Worm (Caenorhabditis elegans) whole organism, L4 larva: ENCODE results near the gene lin-2.

Experiments used
- D1046.2 ChIP-seq: fragments of 200-800 bp; sonication (Bioruptor generic); IDR thresholded peaks from 2 replicates; pipeline ENCODE4 v1.3.6; 2022; ENCODE audit warnings: missing genetic modification characterization, missing compliant biosample characterization
- F26F4.8 ChIP-seq: fragments of 200-800 bp; sonication (Bioruptor generic); conservative IDR thresholded peaks from 2 replicates; pipeline ENCODE4 v1.3.6; 2022; ENCODE audit warnings: missing genetic modification characterization, missing compliant biosample characterization
- R02D3.7 ChIP-seq: fragments of 150-350 bp; sonication (generic microtip); optimal IDR thresholded peaks from 3 replicates; lab custom pipeline; 2014; ENCODE audit warnings: missing biosample characterization, missing genetic modification characterization
- ZK337.2 ChIP-seq: fragments of 200-800 bp; sonication (Bioruptor generic); IDR thresholded peaks from 2 replicates; pipeline ENCODE4 v1.3.6; 2022; ENCODE audit warnings: missing genetic modification reagents, missing genetic modification characterization, missing compliant biosample characterization
- ZK546.5 ChIP-seq, 2 experiments: sonication (generic microtip); optimal IDR thresholded peaks; 2 replicates each; lab custom pipeline; 2017; ENCODE audit warnings: missing biosample characterization in 2 of 2, missing genetic modification characterization in 2 of 2
- aha-1 ChIP-seq: fragments of 150-350 bp; peaks from one replicate; lab custom pipeline; 2014; ENCODE audit warnings: missing biosample characterization, missing genetic modification characterization
- arid-1 ChIP-seq: fragments of 200-800 bp; sonication (Bioruptor generic); conservative IDR thresholded peaks from 2 replicates; pipeline ENCODE4 v1.3.6; 2022; ENCODE audit warnings: missing genetic modification reagents, missing genetic modification characterization, missing compliant biosample characterization
- ceh-20 ChIP-seq: fragments of 200-800 bp; sonication (Bioruptor generic); IDR thresholded peaks from 2 replicates; pipeline ENCODE4 v1.3.6; 2022; ENCODE audit warnings: missing genetic modification reagents, missing genetic modification characterization, missing compliant biosample characterization
- ceh-44 ChIP-seq: fragments of 200-800 bp; sonication (Bioruptor generic); IDR thresholded peaks from 2 replicates; pipeline ENCODE4 v1.3.6; 2022; ENCODE audit warnings: missing genetic modification reagents, missing genetic modification characterization, missing compliant biosample characterization
- ces-1 ChIP-seq: fragments of 150-350 bp; sonication (generic microtip); optimal IDR thresholded peaks from 4 replicates; lab custom pipeline; 2014; ENCODE audit warnings: missing biosample characterization, missing genetic modification reagents, missing genetic modification characterization
- ctbp-1 ChIP-seq: fragments of 200-800 bp; sonication (Bioruptor generic); IDR thresholded peaks from 2 replicates; pipeline ENCODE4 v1.3.6; 2022; ENCODE audit warnings: missing genetic modification reagents, missing genetic modification characterization, missing compliant biosample characterization
- dmd-8 ChIP-seq: fragments of 200-800 bp; sonication (Bioruptor generic); IDR thresholded peaks from 2 replicates; pipeline ENCODE4 v1.3.6; 2022; ENCODE audit warnings: missing genetic modification characterization, missing compliant biosample characterization
- dmd-9 ChIP-seq: fragments of 200-800 bp; sonication (Bioruptor generic); IDR thresholded peaks from 2 replicates; pipeline ENCODE4 v1.3.6; 2022; ENCODE audit warnings: missing genetic modification reagents, missing genetic modification characterization, missing compliant biosample characterization
- egl-27 ChIP-seq: sonication (generic microtip); optimal IDR thresholded peaks from 3 replicates; lab custom pipeline; 2017; ENCODE audit warnings: missing biosample characterization, missing genetic modification reagents, missing genetic modification characterization
- fkh-10 ChIP-seq: fragments of 150-350 bp; optimal IDR thresholded peaks from 2 replicates; lab custom pipeline; 2014; ENCODE audit warnings: missing biosample characterization, missing genetic modification reagents, missing genetic modification characterization
- hif-1 ChIP-seq, 2 experiments: sonication (generic microtip); optimal IDR thresholded peaks; 2 replicates each; lab custom pipeline; 2016 to 2017; ENCODE audit warnings: missing compliant biosample characterization in 2 of 2, missing genetic modification characterization in 2 of 2, missing genetic modification reagents in 2 of 2, missing genotype in 2 of 2, mild to moderate bottlenecking in 1 of 2
- hlh-30 ChIP-seq: sonication (generic microtip); optimal IDR thresholded peaks from 2 replicates; lab custom pipeline; 2017; ENCODE audit warnings: antibody characterized with exemption, mild to moderate bottlenecking, missing genetic modification characterization, missing compliant biosample characterization; ENCODE audit not compliant: insufficient read depth
- hmg-1.1 ChIP-seq: fragments of 200-800 bp; sonication (Bioruptor generic); IDR thresholded peaks from 2 replicates; pipeline ENCODE4 v1.3.6; 2022; ENCODE audit warnings: missing genetic modification reagents, missing genetic modification characterization, missing compliant biosample characterization
- lin-15B ChIP-seq: fragments of 150-350 bp; sonication (generic microtip); optimal IDR thresholded peaks from 3 replicates; lab custom pipeline; 2014; ENCODE audit warnings: missing biosample characterization, missing genetic modification characterization
- lin-39 ChIP-seq: fragments of 150-350 bp; optimal IDR thresholded peaks from 2 replicates; lab custom pipeline; 2014; ENCODE audit warnings: missing biosample characterization, missing genetic modification reagents, missing genetic modification characterization
- lsy-2 ChIP-seq, 2 experiments: fragments of 150-350 bp in 1 of 2; sonication (generic microtip) in 1 of 2; optimal IDR thresholded peaks; 2 replicates each; lab custom pipeline; 2014 to 2017; ENCODE audit warnings: missing biosample characterization in 2 of 2, missing genetic modification characterization in 2 of 2
- madf-9 ChIP-seq: fragments of 200-800 bp; sonication (Bioruptor generic); conservative IDR thresholded peaks from 2 replicates; pipeline ENCODE4 v1.3.6; 2022; ENCODE audit warnings: missing genetic modification reagents, missing genetic modification characterization, missing compliant biosample characterization
- mdl-1 ChIP-seq, 2 experiments: fragments of 150-350 bp in 1 of 2; sonication (generic microtip) in 1 of 2; optimal IDR thresholded peaks; 2 replicates each; lab custom pipeline; 2014 to 2017; ENCODE audit warnings: missing biosample characterization in 2 of 2, missing genetic modification characterization in 2 of 2
- mdt-29 ChIP-seq: fragments of 200-800 bp; sonication (Bioruptor generic); IDR thresholded peaks from 2 replicates; pipeline ENCODE4 v1.3.6; 2022; ENCODE audit warnings: missing genetic modification reagents, missing genetic modification characterization, missing compliant biosample characterization
- mep-1 ChIP-seq: fragments of 150-350 bp; sonication (generic microtip); optimal IDR thresholded peaks from 3 replicates; lab custom pipeline; 2014; ENCODE audit warnings: missing biosample characterization, missing genetic modification characterization
- nhr-10 ChIP-seq: fragments of 150-350 bp; optimal IDR thresholded peaks from 2 replicates; lab custom pipeline; 2014; ENCODE audit warnings: missing biosample characterization, missing genetic modification characterization
- nhr-102 ChIP-seq: sonication (generic microtip); optimal IDR thresholded peaks from 2 replicates; lab custom pipeline; 2016; ENCODE audit warnings: mild to moderate bottlenecking, missing genetic modification characterization, moderate library complexity, missing compliant biosample characterization
- nhr-11 ChIP-seq: fragments of 150-350 bp; optimal IDR thresholded peaks from 2 replicates; lab custom pipeline; 2014; ENCODE audit warnings: missing biosample characterization, missing genetic modification characterization
- nhr-25 ChIP-seq: sonication (generic microtip); optimal IDR thresholded peaks from 2 replicates; lab custom pipeline; 2017; ENCODE audit warnings: missing genetic modification characterization, mild to moderate bottlenecking, missing compliant biosample characterization, antibody characterized with exemption, moderate library complexity, borderline replicate concordance; ENCODE audit not compliant: insufficient read depth
- nhr-42 ChIP-seq: fragments of 200-800 bp; sonication (Bioruptor generic); IDR thresholded peaks from 2 replicates; pipeline ENCODE4 v1.3.6; 2022; ENCODE audit warnings: missing genetic modification characterization, missing compliant biosample characterization
- php-3 ChIP-seq: fragments of 200-800 bp; sonication (Bioruptor generic); IDR thresholded peaks from 2 replicates; pipeline ENCODE4 v1.3.6; 2022; ENCODE audit warnings: missing genetic modification reagents, missing genetic modification characterization, missing compliant biosample characterization
- pqm-1 ChIP-seq: sonication (generic microtip); optimal IDR thresholded peaks from 2 replicates; lab custom pipeline; 2017; ENCODE audit warnings: missing biosample characterization, missing genetic modification characterization
- saeg-2 ChIP-seq: fragments of 200-800 bp; sonication (Bioruptor generic); IDR thresholded peaks from 2 replicates; pipeline ENCODE4 v1.3.6; 2022; ENCODE audit warnings: missing genetic modification reagents, missing genetic modification characterization, missing compliant biosample characterization
- set-16 ChIP-seq: fragments of 200-800 bp; sonication (Bioruptor generic); IDR thresholded peaks from 2 replicates; pipeline ENCODE4 v1.3.6; 2022; ENCODE audit warnings: missing genetic modification reagents, missing genetic modification characterization, missing compliant biosample characterization
- snpc-1.2 ChIP-seq: fragments of 200-800 bp; sonication (Bioruptor generic); IDR thresholded peaks from 2 replicates; pipeline ENCODE4 v1.3.6; 2022; ENCODE audit warnings: missing genetic modification reagents, missing genetic modification characterization, missing compliant biosample characterization
- spr-3 ChIP-seq: fragments of 200-800 bp; sonication (Bioruptor generic); optimal IDR thresholded peaks from 2 replicates; lab custom pipeline; 2018; ENCODE audit warnings: mild to moderate bottlenecking, missing genetic modification characterization, missing compliant biosample characterization
- tra-1 ChIP-seq: fragments of 200-800 bp; sonication (Bioruptor generic); IDR thresholded peaks from 2 replicates; pipeline ENCODE4 v1.3.6; 2022; ENCODE audit warnings: missing genetic modification reagents, missing genetic modification characterization, missing compliant biosample characterization
- unc-130 ChIP-seq: sonication (generic microtip); optimal IDR thresholded peaks from 2 replicates; lab custom pipeline; 2016; ENCODE audit warnings: missing genetic modification reagents, missing genetic modification characterization, missing compliant biosample characterization
- unc-62 ChIP-seq, 3 experiments: fragments of 150-350 bp in 1 of 3; sonication (generic microtip); optimal IDR thresholded peaks in 2 of 3; peaks in 1 of 3; 1 replicate in 1 of 3; 2 replicates in 2 of 3; lab custom pipeline; 2014 to 2017; ENCODE audit warnings: missing biosample characterization in 3 of 3, missing genetic modification characterization in 3 of 3, missing genetic modification reagents in 3 of 3, missing genotype in 1 of 3
- zag-1 ChIP-seq: fragments of 150-350 bp; optimal IDR thresholded peaks from 2 replicates; lab custom pipeline; 2014; ENCODE audit warnings: missing biosample characterization, missing genetic modification characterization
- zfp-2 ChIP-seq: sonication (generic microtip); optimal IDR thresholded peaks from 2 replicates; lab custom pipeline; 2016; ENCODE audit warnings: mild to moderate bottlenecking, missing genetic modification characterization, missing compliant biosample characterization
- zfp-3 ChIP-seq: fragments of 200-800 bp; sonication (Bioruptor generic); conservative IDR thresholded peaks from 2 replicates; pipeline ENCODE4 v1.3.6; 2022; ENCODE audit warnings: missing genetic modification reagents, missing genetic modification characterization, missing compliant biosample characterization

The lin-2 gene

ce11 chrX:12407297-12407696, 6.5 kb downstream of the lin-2 start (continued):
- TF ChIP-seq zag-1 (tag; lab: Kevin White, UChicago) (no peak), spr-3 (GFP tag; lab: Kevin White, UChicago) (no peak), fkh-10 (peak; percentile 94), ZK337.2 (GFP tag; lab: Robert Waterston, UW) (no peak), saeg-2 (GFP tag; lab: Robert Waterston, UW) (0 out of 2 replicates have a peak, but pooled peaks have one; percentile 18), egl-27 (tag; lab: Kevin White, UChicago) (no peak), snpc-1.2 (no peak), unc-130 (GFP tag; lab: Kevin White, UChicago) (no peak), ceh-20 (GFP tag; lab: Robert Waterston, UW) (no peak), nhr-11 (tag; lab: Kevin White, UChicago) (no peak), F26F4.8 (GFP tag; lab: Robert Waterston, UW) (no peak), pqm-1 (tag; lab: Kevin White, UChicago) (no peak), ces-1 (GFP tag; lab: Kevin White, UChicago) (peak; percentile 87), D1046.2 (no peak)
- TF ChIP-seq, all 104 proteins: peak for 6

- peak; percentile 21 for TF ChIP-seq aha-1 (tag; lab: Kevin White, UChicago)
- TF ChIP-seq hif-1 (tag; optimal IDR thresholded peaks at IDR 0.05; lab: Kevin White, UChicago) = no peak
- TF ChIP-seq unc-62 (GFP tag; optimal IDR thresholded peaks at IDR 0.05 in 1 of 2; lab: Kevin White, UChicago) = peak in 1 of 2 experiments; percentile 92
- no peak for TF ChIP-seq unc-62 (tag; optimal IDR thresholded peaks at IDR 0.05; lab: Kevin White, UChicago)
These were observed 7.2 kb downstream of the lin-2 start for ce11 chrX:12406592-12406991.

- 0 out of 2 replicates have a peak, but pooled peaks have one; percentile 23 for TF ChIP-seq ctbp-1 (GFP tag; lab: Robert Waterston, UW)
- TF ChIP-seq saeg-2 (GFP tag; lab: Robert Waterston, UW) = no peak
- TF ChIP-seq hmg-1.1 (GFP tag; lab: Robert Waterston, UW) = 0 out of 2 replicates have a peak, but pooled peaks have one; percentile 12
- TF ChIP-seq zfp-3 = no peak
- no peak for TF ChIP-seq ceh-44 (GFP tag; lab: Robert Waterston, UW)
- TF ChIP-seq php-3 (GFP tag; lab: Robert Waterston, UW) = no peak
- TF ChIP-seq set-16 (GFP tag; lab: Robert Waterston, UW) = peak; percentile 83
- no peak for TF ChIP-seq nhr-25
- TF ChIP-seq R02D3.7 = no peak
- no peak for TF ChIP-seq nhr-42 (GFP tag; lab: Robert Waterston, UW)
These were observed 7.8 kb downstream of the lin-2 start for ce11 chrX:12406037-12406436.

ce11 chrX:12404729-12405128, 9.1 kb downstream of the lin-2 start:
- TF ChIP-seq hmg-1.1 (GFP tag; lab: Robert Waterston, UW) = peak; percentile 47; the same call in 1 of the 2 replicates
- TF ChIP-seq hif-1 (tag; optimal IDR thresholded peaks at IDR 0.05; lab: Kevin White, UChicago) = peak in 1 of 2 experiments; percentile 2
- TF ChIP-seq ceh-20 (GFP tag; lab: Robert Waterston, UW) = peak; percentile 86
- no peak for TF ChIP-seq ZK546.5 (tag; optimal IDR thresholded peaks at IDR 0.05; lab: Kevin White, UChicago)
- 0 out of 2 replicates have a peak, but pooled peaks have one; percentile 9 for TF ChIP-seq ctbp-1 (GFP tag; lab: Robert Waterston, UW)
- no peak for TF ChIP-seq zfp-2 (tag; lab: Kevin White, UChicago)
- TF ChIP-seq unc-62 (GFP tag; optimal IDR thresholded peaks at IDR 0.05 in 1 of 2; lab: Kevin White, UChicago) = peak in 1 of 2 experiments; percentile 99
- TF ChIP-seq unc-62 (tag; optimal IDR thresholded peaks at IDR 0.05; lab: Kevin White, UChicago) = no peak
- TF ChIP-seq arid-1 (GFP tag; lab: Robert Waterston, UW) = no peak
- peak; percentile 9 for TF ChIP-seq mep-1
- peak; percentile 15 for TF ChIP-seq hlh-30 (tag; lab: Kevin White, UChicago)
- TF ChIP-seq, all 104 proteins: peak for 7

ce11 chrX:12393786-12394308, 20.0 kb downstream of the lin-2 start, which contains the start of gene F17E5.2:
Gene F17E5.2, plus strand, starts transcription at chrX:12394258.
- TF ChIP-seq tra-1 (GFP tag; lab: Robert Waterston, UW) = peak; percentile 47; the same call in 1 of the 2 replicates
- no peak for TF ChIP-seq dmd-8 (GFP tag; lab: Robert Waterston, UW)
- peak; percentile 91 for TF ChIP-seq nhr-102 (tag; lab: Kevin White, UChicago)
- peak; percentile 97 for TF ChIP-seq fkh-10
- no peak for TF ChIP-seq mdt-29 (GFP tag; lab: Robert Waterston, UW)
- TF ChIP-seq nhr-10 (tag; lab: Kevin White, UChicago) = peak; percentile 29
- peak; percentile 55 to 94 for TF ChIP-seq lsy-2 (tag; optimal IDR thresholded peaks at IDR 0.05; lab: Kevin White, UChicago)
- TF ChIP-seq mdl-1 (tag; optimal IDR thresholded peaks at IDR 0.05; lab: Kevin White, UChicago) = peak; percentile 48 to 86
- TF ChIP-seq lin-39 = no peak
- no peak for TF ChIP-seq lin-15B (tag; lab: Kevin White, UChicago)
- TF ChIP-seq hmg-1.1 (GFP tag; lab: Robert Waterston, UW) = peak; percentile 96
- TF ChIP-seq dmd-9 (GFP tag; lab: Robert Waterston, UW) = peak; percentile 62; the same call in 1 of the 2 replicates
- TF ChIP-seq madf-9 (GFP tag; lab: Robert Waterston, UW) = peak; percentile 58; the same call in 1 of the 2 replicates
